Fruit fly (Drosophila melanogaster): ENCODE data around the gene CG2116.

The CG2116 gene

DNA sequence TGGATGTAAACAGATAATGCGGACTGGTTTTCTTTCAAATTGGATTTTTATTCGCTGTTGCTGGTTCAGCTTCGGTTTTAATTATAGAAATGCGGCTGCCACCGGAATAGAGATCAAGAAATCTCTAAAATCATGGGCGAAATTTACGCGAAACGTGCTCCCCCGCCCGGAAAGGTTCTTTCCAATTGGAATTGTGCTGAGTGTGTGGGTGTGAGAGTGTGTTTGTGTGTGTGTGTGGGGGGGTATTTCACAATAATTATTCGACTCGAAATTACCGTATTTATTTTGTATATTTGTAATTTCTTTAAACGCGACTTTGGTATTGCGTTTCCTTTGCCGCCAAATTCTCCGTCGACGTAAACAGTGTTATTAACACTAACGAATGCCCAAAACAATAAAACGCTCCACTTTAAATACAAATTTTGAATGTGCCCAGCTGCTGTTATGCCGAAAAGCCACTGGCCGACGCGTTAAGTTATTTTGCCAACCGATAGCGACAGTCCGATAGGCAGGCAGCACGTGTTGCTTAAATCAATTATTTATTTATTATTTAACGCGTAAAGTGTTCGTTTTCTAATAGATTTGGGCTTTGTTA is 13.8 kb upstream of the CG2116 start, which contains the start of gene Gclc (continued):
- no peak for TF ChIP-seq fd64A (GFP tag; optimal IDR thresholded peaks at IDR 0.05)
- TF ChIP-seq Gug (GFP tag; IDR thresholded peaks at IDR 0.05), result no peak
- TF ChIP-seq Trl (optimal IDR thresholded peaks at IDR 0.05), result no peak
- TF ChIP-seq Trl (GFP tag; optimal IDR thresholded peaks at IDR 0.05), result no peak
- peak; percentile 54; the same call in 1 of the 2 replicates for TF ChIP-seq amos (GFP tag; IDR thresholded peaks at IDR 0.05; ENCODE audit: partially characterized antibody)
- TF ChIP-seq CG3838 (GFP tag; optimal IDR thresholded peaks at IDR 0.05), result no peak
- no peak for TF ChIP-seq CG2129 (GFP tag; IDR thresholded peaks at IDR 0.05; ENCODE audit: partially characterized antibody)
- no peak for TF ChIP-seq ftz-f1 (GFP tag; optimal IDR thresholded peaks at IDR 0.05)
- no peak for TF ChIP-seq Ets65A (GFP tag)
- peak; percentile 20; the same call in 1 of the 2 replicates for TF ChIP-seq inv (GFP tag; IDR thresholded peaks at IDR 0.05; ENCODE audit: partially characterized antibody)
- no peak for TF ChIP-seq tll (GFP tag; optimal IDR thresholded peaks at IDR 0.05)
- no peak for TF ChIP-seq CG17612 (GFP tag; IDR thresholded peaks at IDR 0.05)
- no peak for TF ChIP-seq CG4707 (GFP tag; optimal IDR thresholded peaks at IDR 0.05)
- no peak for TF ChIP-seq ttk (GFP tag; IDR thresholded peaks at IDR 0.05)
- no peak for TF ChIP-seq luna (GFP tag; optimal IDR thresholded peaks at IDR 0.05)
- no peak for TF ChIP-seq gcm (GFP tag; optimal IDR thresholded peaks at IDR 0.05)
- peak; percentile 24 for TF ChIP-seq CG3995 (GFP tag; optimal IDR thresholded peaks at IDR 0.05)
- no peak for TF ChIP-seq CG14860 (GFP tag; IDR thresholded peaks at IDR 0.05; ENCODE audit: partially characterized antibody)
- no peak for TF ChIP-seq CG13775 (GFP tag; optimal IDR thresholded peaks at IDR 0.05)
- no peak for TF ChIP-seq al (GFP tag; IDR thresholded peaks at IDR 0.05)
- TF ChIP-seq Optix (GFP tag; IDR thresholded peaks at IDR 0.05), result no peak
- no peak for TF ChIP-seq nom (GFP tag; optimal IDR thresholded peaks at IDR 0.05)
- no peak for TF ChIP-seq bigmax (GFP tag; optimal IDR thresholded peaks at IDR 0.05)
- no peak for TF ChIP-seq CG18476 (GFP tag; optimal IDR thresholded peaks at IDR 0.05)
- TF ChIP-seq E2f2 (GFP tag; IDR thresholded peaks at IDR 0.05), result peak; percentile 50
- peak; percentile 39 for TF ChIP-seq CG15514 (GFP tag; optimal IDR thresholded peaks at IDR 0.05)
- no peak for TF ChIP-seq schlank (tag; optimal IDR thresholded peaks at IDR 0.05)
- no peak for TF ChIP-seq Stat92E (GFP tag; optimal IDR thresholded peaks at IDR 0.05)
- no peak for TF ChIP-seq tap (tag; optimal IDR thresholded peaks at IDR 0.05)
- no peak for TF ChIP-seq Chrac-16 (GFP tag; optimal IDR thresholded peaks at IDR 0.05)
- TF ChIP-seq CG10321 (GFP tag; IDR thresholded peaks at IDR 0.05), result no peak
- TF ChIP-seq CG10147 (GFP tag; optimal IDR thresholded peaks at IDR 0.05), result no peak
- no peak for TF ChIP-seq Six4 (GFP tag; optimal IDR thresholded peaks at IDR 0.05)
- no peak for TF ChIP-seq pan (optimal IDR thresholded peaks at IDR 0.05)
- TF ChIP-seq pan (GFP tag; optimal IDR thresholded peaks at IDR 0.05 in 1 of 2, IDR thresholded peaks at IDR 0.05 in 1 of 2), result no peak
- TF ChIP-seq sna (GFP tag; IDR thresholded peaks at IDR 0.05; ENCODE audit: partially characterized antibody), result no peak
- no peak for TF ChIP-seq CG6854 (GFP tag; optimal IDR thresholded peaks at IDR 0.05)
- no peak for TF ChIP-seq Lpt (GFP tag; optimal IDR thresholded peaks at IDR 0.05)
- peak; percentile 30 for TF ChIP-seq MESR4 (GFP tag; optimal IDR thresholded peaks at IDR 0.05)
- TF ChIP-seq CG6683 (GFP tag; optimal IDR thresholded peaks at IDR 0.05), result no peak
- TF ChIP-seq CG31224 (GFP tag; IDR thresholded peaks at IDR 0.05), result no peak
- no peak for TF ChIP-seq CG7745 (tag; optimal IDR thresholded peaks at IDR 0.05)
- TF ChIP-seq Kr (GFP tag; optimal IDR thresholded peaks at IDR 0.05), result no peak
- TF ChIP-seq Aef1 (GFP tag; IDR thresholded peaks at IDR 0.05), result no peak
- no peak for TF ChIP-seq hth (optimal IDR thresholded peaks at IDR 0.05)
- TF ChIP-seq CG9215 (GFP tag; IDR thresholded peaks at IDR 0.05), result no peak
- TF ChIP-seq Nf-YC (tag; optimal IDR thresholded peaks at IDR 0.05), result peak; percentile 14
- peak; percentile 77 for TF ChIP-seq gfzf (GFP tag; optimal IDR thresholded peaks at IDR 0.05)
- no peak for TF ChIP-seq CG8924 (tag; optimal IDR thresholded peaks at IDR 0.05)
- TF ChIP-seq CG10274 (GFP tag; optimal IDR thresholded peaks at IDR 0.05), result no peak
- no peak for TF ChIP-seq ham (GFP tag; IDR thresholded peaks at IDR 0.05)
